Fruit fly (Drosophila melanogaster): ENCODE measurements around the gene CG13272.

DNA sequence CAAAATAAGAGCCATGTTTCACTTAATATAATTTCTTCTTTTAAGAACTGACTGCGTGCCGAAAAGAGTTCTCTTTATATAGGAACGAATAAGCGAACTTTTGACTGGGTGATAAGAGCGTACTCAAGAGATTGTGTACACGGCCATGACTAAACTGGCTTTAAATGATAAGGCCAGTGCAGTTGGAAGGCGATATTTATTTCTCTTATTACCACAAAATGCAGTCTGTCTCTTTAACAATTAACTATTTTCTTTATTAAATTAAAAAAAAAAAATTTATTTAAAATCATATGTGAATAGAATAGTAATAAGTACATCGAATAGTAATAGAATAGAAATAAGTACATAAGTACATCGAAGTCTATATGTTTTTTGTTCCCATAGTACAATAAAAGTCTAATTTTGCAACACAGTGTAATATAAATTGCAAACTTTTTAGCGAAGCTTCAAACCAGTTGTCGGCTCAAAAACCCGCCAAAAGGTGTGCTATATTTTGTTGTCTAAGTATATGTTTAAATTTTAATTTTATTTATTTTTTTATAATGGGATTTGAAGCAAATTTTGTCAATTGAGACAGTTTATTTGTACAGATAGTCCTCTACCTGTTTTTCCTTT is 47.7 kb downstream of the CG13272 start, which contains the start of gene CG31810:
- TF ChIP-seq CG10348 (GFP tag; IDR thresholded peaks at IDR 0.05) (no peak), CG34367 (tag; optimal IDR thresholded peaks at IDR 0.05) (no peak), CG32121 (GFP tag; IDR thresholded peaks at IDR 0.05) (0 out of 2 replicates have a peak, but pooled peaks have one; percentile 17), CG14655 (GFP tag; optimal IDR thresholded peaks at IDR 0.05) (no peak), Pif1A (GFP tag; optimal IDR thresholded peaks at IDR 0.05) (no peak), CG9948 (tag; optimal IDR thresholded peaks at IDR 0.05) (no peak), Snoo (tag; optimal IDR thresholded peaks at IDR 0.05) (no peak)

Data from whole organism, pupa.